Worm (Caenorhabditis elegans) whole organism, young adult: ENCODE results near the gene haf-8.

Experiments
- attf-3 ChIP-seq: fragments of 200-800 bp; sonication (Bioruptor generic); conservative IDR thresholded peaks from 2 replicates; pipeline ENCODE4 v1.3.6; 2022; ENCODE audit warnings: missing genetic modification reagents, missing genetic modification characterization, missing compliant biosample characterization
- attf-6 ChIP-seq: fragments of 200-800 bp; sonication (Bioruptor generic); IDR thresholded peaks from 2 replicates; pipeline ENCODE4 v1.3.6; 2022; ENCODE audit warnings: missing genetic modification reagents, missing genetic modification characterization, missing compliant biosample characterization
- ceh-91 ChIP-seq: fragments of 200-800 bp; sonication (Bioruptor generic); IDR thresholded peaks from 2 replicates; pipeline ENCODE4 v1.3.6; 2022; ENCODE audit warnings: missing genetic modification reagents, missing genetic modification characterization, missing compliant biosample characterization
- egrh-3 ChIP-seq: fragments of 200-800 bp; sonication (Bioruptor generic); IDR thresholded peaks from 2 replicates; pipeline ENCODE4 v1.3.6; 2022; ENCODE audit warnings: missing genetic modification reagents, missing genetic modification characterization, missing compliant biosample characterization
- him-1 ChIP-seq: sonication (generic microtip); optimal IDR thresholded peaks from 2 replicates; lab custom pipeline; 2016; ENCODE audit warnings: missing genotype, missing genetic modification reagents, missing genetic modification characterization, missing compliant biosample characterization
- hmg-1.2 ChIP-seq: fragments of 200-800 bp; sonication (Bioruptor generic); IDR thresholded peaks from 2 replicates; pipeline ENCODE4 v1.3.6; 2022; ENCODE audit warnings: missing genetic modification reagents, missing genetic modification characterization, missing compliant biosample characterization
- lin-35 ChIP-seq, 3 experiments: fragments of 150-350 bp in 2 of 3; sonication (generic microtip) in 1 of 3; optimal IDR thresholded peaks; 2 replicates each; lab custom pipeline; 2014 to 2018; ENCODE audit warnings: missing biosample characterization in 3 of 3, missing genetic modification characterization in 3 of 3, missing genetic modification reagents in 3 of 3
- nhr-179 ChIP-seq: sonication (generic microtip); optimal IDR thresholded peaks from 2 replicates; lab custom pipeline; 2016; ENCODE audit warnings: mild to moderate bottlenecking, missing genetic modification characterization, missing compliant biosample characterization
- rec-8 ChIP-seq, 2 experiments: sonication (generic microtip); optimal IDR thresholded peaks; 2 replicates each; lab custom pipeline; 2016; ENCODE audit warnings: mild to moderate bottlenecking in 2 of 2, missing genetic modification characterization in 2 of 2, missing genetic modification reagents in 2 of 2, missing genotype in 2 of 2, missing biosample characterization in 1 of 2, missing compliant biosample characterization in 1 of 2, moderate library complexity in 1 of 2
- rpc-1 ChIP-seq, 2 experiments: fragments of 150-350 bp in 1 of 2; sonication (generic microtip) in 1 of 2; optimal IDR thresholded peaks; 2 replicates each; lab custom pipeline; 2014 to 2018; ENCODE audit warnings: missing biosample characterization in 1 of 2, missing genetic modification characterization in 1 of 2, missing genetic modification reagents in 1 of 2, missing genotype in 1 of 2
- snpc-1.3 ChIP-seq: sonication (generic microtip); optimal IDR thresholded peaks from 2 replicates; lab custom pipeline; 2017; ENCODE audit warnings: missing genetic modification characterization, mild to moderate bottlenecking, missing compliant biosample characterization, antibody characterized with exemption, moderate library complexity, missing genotype, missing genetic modification reagents; ENCODE audit not compliant: insufficient read depth
- snpc-4 ChIP-seq, 5 experiments: fragments of 150-350 bp in 1 of 5; sonication (generic microtip) in 4 of 5; optimal IDR thresholded peaks; 2 replicates each; lab custom pipeline; 2014 to 2018; ENCODE audit warnings: missing genetic modification characterization in 5 of 5, missing biosample characterization in 3 of 5, antibody characterized with exemption in 2 of 5, mild to moderate bottlenecking in 2 of 5, missing compliant biosample characterization in 2 of 5, missing genotype in 2 of 5, moderate library complexity in 2 of 5, missing genetic modification reagents in 1 of 5
- tbp1 ChIP-seq: fragments of 200-800 bp; sonication (Bioruptor generic); optimal IDR thresholded peaks from 2 replicates; lab custom pipeline; 2018; ENCODE audit warnings: mild to moderate bottlenecking, missing genetic modification characterization, missing compliant biosample characterization

haf-8 gene

DNA sequence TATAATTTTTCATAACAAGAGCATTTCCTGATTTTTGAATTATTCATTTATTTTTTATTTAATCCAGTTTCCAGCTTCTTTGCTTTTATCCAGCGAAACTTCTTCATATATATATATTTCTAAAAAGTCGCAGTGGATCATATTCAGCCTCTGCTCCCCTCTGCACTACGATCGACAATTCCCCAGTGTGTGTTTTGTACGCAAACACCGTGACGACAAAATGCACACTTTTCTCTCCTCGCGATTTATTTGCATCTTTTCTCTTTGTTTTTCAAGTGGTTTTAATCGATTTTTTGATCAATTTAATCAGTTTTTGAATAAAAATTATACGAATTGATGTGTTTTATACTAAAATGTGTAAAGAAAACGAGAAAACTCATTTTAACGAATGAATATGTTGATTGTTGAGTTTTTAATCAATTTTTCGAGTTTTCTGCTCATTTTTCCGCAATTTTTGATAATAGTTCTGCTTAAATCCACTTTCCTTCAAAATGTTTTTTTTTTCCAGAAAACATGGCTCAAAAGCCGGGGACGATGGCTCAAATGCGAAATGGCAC lies 43.1 kb downstream of the haf-8 start, which contains the start of gene Y57G11C.33:
Y57G11C.33 (plus strand) TSS at position 507 of the 557 bp plus-strand sequence.
- TF ChIP-seq attf-6 (GFP tag; lab: Robert Waterston, UW), result peak; percentile 82
- peak; percentile 38 for TF ChIP-seq snpc-1.3 (tag; lab: Kevin White, UChicago)
- peak; percentile 85 for TF ChIP-seq snpc-4 (GFP tag; optimal IDR thresholded peaks at IDR 0.05; lab: Kevin White, UChicago)
- TF ChIP-seq snpc-4 (tag; optimal IDR thresholded peaks at IDR 0.05; lab: Kevin White, UChicago), result peak in 3 of 4 experiments; percentile 89 to 91 (median 89)
- peak; percentile 22; the same call in 1 of the 2 replicates for TF ChIP-seq hmg-1.2 (GFP tag; lab: Robert Waterston, UW)
- no peak for TF ChIP-seq attf-3 (GFP tag; lab: Robert Waterston, UW)
- TF ChIP-seq him-1 (tag; lab: Kevin White, UChicago), result no peak
- no peak for TF ChIP-seq rpc-1 (optimal IDR thresholded peaks at IDR 0.05; lab: Kevin White, UChicago)
- no peak for TF ChIP-seq rpc-1 (tag; optimal IDR thresholded peaks at IDR 0.05; lab: Kevin White, UChicago)
- no peak for TF ChIP-seq nhr-179 (tag; lab: Kevin White, UChicago)
- TF ChIP-seq ceh-91 (GFP tag; lab: Robert Waterston, UW), result no peak
- TF ChIP-seq rec-8 (tag; optimal IDR thresholded peaks at IDR 0.05; lab: Kevin White, UChicago), result no peak
- TF ChIP-seq tbp1 (GFP tag; lab: Kevin White, UChicago), result peak; percentile 46
- TF ChIP-seq, all 124 proteins: peak for 5

DNA sequence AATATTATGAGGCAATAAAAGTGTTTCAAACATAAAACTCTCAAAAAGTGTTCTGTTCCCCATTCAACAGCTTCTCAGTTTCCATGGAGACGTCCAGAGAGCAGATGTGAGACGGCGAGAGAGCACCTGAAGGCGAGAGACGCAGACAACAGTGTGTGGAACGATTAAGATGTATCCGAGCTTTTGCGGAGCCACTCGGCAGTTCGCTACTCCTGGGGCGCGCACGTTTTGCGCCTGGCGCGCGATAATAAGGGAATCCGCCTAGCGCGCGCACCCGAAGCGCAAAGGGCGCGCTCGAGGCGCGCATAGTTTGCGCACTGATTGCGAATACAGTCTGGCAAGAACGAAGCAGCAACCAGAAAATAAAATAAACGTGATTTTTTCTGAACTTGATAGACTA lies 45.1 kb downstream of the haf-8 start:
- TF ChIP-seq egrh-3 (GFP tag; lab: Robert Waterston, UW), result peak; percentile 37; the same call in 1 of the 2 replicates
- TF ChIP-seq attf-6 (GFP tag; lab: Robert Waterston, UW), result peak; percentile 63; the same call in 1 of the 2 replicates

DNA sequence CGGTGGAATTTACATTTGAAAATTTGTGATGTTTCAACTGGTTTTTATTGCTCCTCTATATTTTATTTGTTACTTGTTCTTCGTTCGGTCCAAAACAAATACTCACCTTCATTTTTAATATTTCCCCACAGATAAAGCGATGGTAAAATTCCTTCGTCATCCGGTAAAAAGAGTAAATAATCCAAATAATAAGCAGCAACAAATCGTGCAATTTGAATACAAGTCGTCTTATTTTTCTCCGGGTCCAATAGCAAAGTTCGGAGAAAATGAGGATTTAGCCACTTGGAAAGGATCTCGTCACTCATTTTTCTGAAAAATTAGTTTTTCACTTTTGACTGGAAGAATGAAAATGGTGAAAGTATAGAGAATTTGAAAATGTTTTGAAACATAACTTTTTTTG lies 46.7 kb downstream of the haf-8 start, which contains the start of gene talp-3:
talp-3 (minus strand) TSS at position 315 of the 400 bp plus-strand sequence.
- no peak for TF ChIP-seq lin-35 (GFP tag; optimal IDR thresholded peaks at IDR 0.05; lab: Kevin White, UChicago)
- peak; percentile 74; the same call in 1 of the 2 replicates for TF ChIP-seq attf-6 (GFP tag; lab: Robert Waterston, UW)

DNA sequence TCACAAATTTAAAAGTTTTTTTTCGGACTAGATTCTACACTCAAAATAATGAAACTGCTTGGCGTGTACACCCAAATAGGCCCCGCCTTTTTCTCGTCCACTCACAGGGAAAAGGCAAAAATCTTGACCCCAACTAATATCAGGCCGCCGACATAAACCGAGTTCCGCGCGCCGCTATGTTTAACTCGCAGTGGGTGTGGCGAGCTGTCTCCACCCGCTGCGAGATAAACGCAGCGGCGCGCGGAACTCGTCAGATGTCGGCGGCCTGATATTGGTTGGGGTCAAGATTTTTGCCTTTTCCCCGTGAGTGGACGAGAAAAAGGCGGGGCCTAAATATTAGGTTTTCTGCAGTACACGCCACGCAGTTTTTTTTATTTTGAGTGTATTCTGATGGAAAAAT lies 51.7 kb downstream of the haf-8 start:
- peak; percentile 75 for TF ChIP-seq attf-6 (GFP tag; lab: Robert Waterston, UW)
- TF ChIP-seq snpc-4 (GFP tag; optimal IDR thresholded peaks at IDR 0.05; lab: Kevin White, UChicago), result peak; percentile 71
- peak in 3 of 4 experiments; percentile 56 to 94 (median 71) for TF ChIP-seq snpc-4 (tag; optimal IDR thresholded peaks at IDR 0.05; lab: Kevin White, UChicago)
